ENCODE assay signal across 4 worm cellular contexts in the genomic region with DNA sequence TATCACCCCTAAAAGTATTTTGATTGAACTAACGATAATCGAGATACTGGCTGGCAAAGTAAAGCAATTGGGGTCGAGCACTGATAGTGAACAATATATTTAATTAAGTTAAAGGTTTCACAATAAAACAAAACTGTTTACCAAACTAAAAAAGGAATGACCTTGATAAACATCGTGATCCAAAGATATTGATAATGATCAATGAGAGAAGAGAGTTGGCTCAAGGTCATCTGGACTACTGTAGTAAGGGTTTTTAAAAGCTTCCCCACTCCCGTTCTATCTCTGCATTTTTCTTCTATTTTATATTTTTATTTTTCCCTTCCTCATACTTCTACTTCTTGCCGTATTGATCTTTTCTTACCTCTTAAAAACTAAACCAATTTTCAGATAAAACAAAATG.
A peak's percentile ranks its signal among the peaks of the same experiment; 100 is the strongest.
TF ChIP-seq lines count a peak whose summit lies in the region.

A gene (plus strand): TSS at position 388 of the 400 bp plus-strand sequence.

TF ChIP-seq in whole organism, L1 larva, 84 proteins besides CTCF, POLR2A, EP300 and RAD21 (continues in another document):
- TF ChIP-seq elt-2 (tag; optimal IDR thresholded peaks at IDR 0.05; lab: Kevin White, UChicago) (no peak), fkh-4 (tag; optimal IDR thresholded peaks at IDR 0.05; lab: Kevin White, UChicago; ENCODE audit: borderline replicate concordance) (no peak), efl-3 (GFP tag; optimal IDR thresholded peaks at IDR 0.05; lab: Kevin White, UChicago) (no peak), irx-1 (tag; optimal IDR thresholded peaks at IDR 0.05; lab: Kevin White, UChicago) (no peak), ceh-90 (tag; optimal IDR thresholded peaks at IDR 0.05; lab: Kevin White, UChicago) (no peak), nhr-47 (tag; optimal IDR thresholded peaks at IDR 0.05; lab: Kevin White, UChicago) (peak; percentile 26), fkh-10 (GFP tag; optimal IDR thresholded peaks at IDR 0.05; lab: Kevin White, UChicago) (no peak), lsy-2 (tag; optimal IDR thresholded peaks at IDR 0.05; lab: Kevin White, UChicago) (peak in 1 of 2 experiments; percentile 58), ztf-11 (tag; optimal IDR thresholded peaks at IDR 0.05; lab: Kevin White, UChicago) (no peak), dsc-1 (tag; optimal IDR thresholded peaks at IDR 0.05; lab: Kevin White, UChicago) (no peak), tbx-2 (tag; optimal IDR thresholded peaks at IDR 0.05; lab: Kevin White, UChicago) (no peak), nhr-71 (tag; optimal IDR thresholded peaks at IDR 0.05; lab: Kevin White, UChicago) (peak; percentile 22), nhr-90 (tag; optimal IDR thresholded peaks at IDR 0.05; lab: Kevin White, UChicago; ENCODE audit: poor library complexity) (peak; percentile 56), dpl-1 (GFP tag; optimal IDR thresholded peaks at IDR 0.05; lab: Kevin White, UChicago) (no peak), efl-1 (optimal IDR thresholded peaks at IDR 0.05; lab: Kevin White, UChicago) (no peak), efl-1 (GFP tag; optimal IDR thresholded peaks at IDR 0.05 in 1 of 2; lab: Kevin White, UChicago) (no peak), sox-4 (tag; optimal IDR thresholded peaks at IDR 0.05; lab: Kevin White, UChicago) (no peak), fkh-8 (tag; optimal IDR thresholded peaks at IDR 0.05; lab: Kevin White, UChicago) (no peak), C34B4.2 (tag; optimal IDR thresholded peaks at IDR 0.05; lab: Kevin White, UChicago) (no peak), hlh-17 (GFP tag; optimal IDR thresholded peaks at IDR 0.05; lab: Kevin White, UChicago; ENCODE audit: borderline replicate concordance) (no peak), nhr-11 (tag; optimal IDR thresholded peaks at IDR 0.05; lab: Kevin White, UChicago) (no peak), ztf-4 (tag; optimal IDR thresholded peaks at IDR 0.05; lab: Kevin White, UChicago) (no peak)

TF ChIP-seq in whole organism, L2 larva, 48 proteins besides CTCF, POLR2A, EP300 and RAD21 (continues in another document):
- TF ChIP-seq nhr-237 (tag; optimal IDR thresholded peaks at IDR 0.05; lab: Kevin White, UChicago), result no peak
- no peak for TF ChIP-seq ztf-11 (tag; optimal IDR thresholded peaks at IDR 0.05; lab: Kevin White, UChicago)
- no peak for TF ChIP-seq lin-11 (tag; optimal IDR thresholded peaks at IDR 0.05; lab: Kevin White, UChicago)
- TF ChIP-seq nhr-77 (tag; optimal IDR thresholded peaks at IDR 0.05; lab: Kevin White, UChicago), result no peak
- no peak for TF ChIP-seq aly-2 (tag; optimal IDR thresholded peaks at IDR 0.05; lab: Kevin White, UChicago)
- peak; percentile 33 for TF ChIP-seq blmp-1 (tag; optimal IDR thresholded peaks at IDR 0.05; lab: Kevin White, UChicago; ENCODE audit: insufficient read depth)
- TF ChIP-seq mab-5 (tag; optimal IDR thresholded peaks at IDR 0.05; lab: Kevin White, UChicago), result no peak
- no peak for TF ChIP-seq gmeb-1 (tag; optimal IDR thresholded peaks at IDR 0.05; lab: Kevin White, UChicago)
- TF ChIP-seq ztf-1 (GFP tag; conservative IDR thresholded peaks at IDR 0.05; lab: Robert Waterston, UW), result no peak
- TF ChIP-seq skn-1 (tag; optimal IDR thresholded peaks at IDR 0.05; lab: Kevin White, UChicago), result no peak
- no peak for TF ChIP-seq Y55F3AM.14 (GFP tag; optimal IDR thresholded peaks at IDR 0.05; lab: Kevin White, UChicago)
- TF ChIP-seq nhr-129 (tag; optimal IDR thresholded peaks at IDR 0.05; lab: Kevin White, UChicago), result no peak
- TF ChIP-seq sma-9 (GFP tag; optimal IDR thresholded peaks at IDR 0.05; lab: Kevin White, UChicago), result peak; percentile 57
- no peak for TF ChIP-seq sma-9 (tag; optimal IDR thresholded peaks at IDR 0.05; lab: Kevin White, UChicago)
- TF ChIP-seq egl-27 (tag; optimal IDR thresholded peaks at IDR 0.05; lab: Kevin White, UChicago), result no peak
- no peak for TF ChIP-seq sem-4 (tag; optimal IDR thresholded peaks at IDR 0.05; lab: Kevin White, UChicago)
- no peak for TF ChIP-seq mdl-1 (tag; optimal IDR thresholded peaks at IDR 0.05; lab: Kevin White, UChicago)
- TF ChIP-seq C34F6.9 (tag; optimal IDR thresholded peaks at IDR 0.05; lab: Kevin White, UChicago), result no peak
- TF ChIP-seq lin-13 (GFP tag; optimal IDR thresholded peaks at IDR 0.05; lab: Kevin White, UChicago), result no peak
- no peak for TF ChIP-seq ztf-4 (tag; optimal IDR thresholded peaks at IDR 0.05; lab: Kevin White, UChicago)
- no peak for TF ChIP-seq nhr-6 (tag; optimal IDR thresholded peaks at IDR 0.05; lab: Kevin White, UChicago)
- no peak for TF ChIP-seq peb-1 (tag; optimal IDR thresholded peaks at IDR 0.05; lab: Kevin White, UChicago)
- TF ChIP-seq lin-39 (tag; optimal IDR thresholded peaks at IDR 0.05; lab: Kevin White, UChicago), result no peak
- no peak for TF ChIP-seq mbf-1 (tag; optimal IDR thresholded peaks at IDR 0.05; lab: Kevin White, UChicago)

TF ChIP-seq in whole organism, L3 larva, 47 proteins besides CTCF, POLR2A, EP300 and RAD21:
- TF ChIP-seq fos-1 (tag; optimal IDR thresholded peaks at IDR 0.05; lab: Kevin White, UChicago), result no peak
- no peak for TF ChIP-seq ztf-11 (tag; optimal IDR thresholded peaks at IDR 0.05; lab: Kevin White, UChicago)
- peak in 1 of 3 experiments; percentile 2 for TF ChIP-seq elt-3 (tag; optimal IDR thresholded peaks at IDR 0.05; lab: Kevin White, UChicago)
- TF ChIP-seq ceh-16 (tag; optimal IDR thresholded peaks at IDR 0.05; lab: Kevin White, UChicago), result no peak
- TF ChIP-seq sea-2 (GFP tag; optimal IDR thresholded peaks at IDR 0.05; lab: Kevin White, UChicago), result no peak
- no peak for TF ChIP-seq mdl-1 (tag; optimal IDR thresholded peaks at IDR 0.05; lab: Kevin White, UChicago)
- no peak for TF ChIP-seq R02D3.7 (tag; optimal IDR thresholded peaks at IDR 0.05; lab: Kevin White, UChicago)
- TF ChIP-seq snpc-4 (tag; optimal IDR thresholded peaks at IDR 0.05; lab: Kevin White, UChicago), result no peak
- TF ChIP-seq nhr-25 (tag; optimal IDR thresholded peaks at IDR 0.05; lab: Kevin White, UChicago), result peak; percentile 46

TF ChIP-seq in whole organism, L4 larva, 104 proteins besides CTCF, POLR2A, EP300 and RAD21:
- TF ChIP-seq lsy-2 (tag; optimal IDR thresholded peaks at IDR 0.05; lab: Kevin White, UChicago) (peak in 1 of 2 experiments; percentile 30), D1046.2 (GFP tag; IDR thresholded peaks at IDR 0.05; lab: Robert Waterston, UW) (no peak), zag-1 (tag; optimal IDR thresholded peaks at IDR 0.05; lab: Kevin White, UChicago) (no peak), dmd-9 (GFP tag; IDR thresholded peaks at IDR 0.05; lab: Robert Waterston, UW) (no peak), nhr-28 (tag; optimal IDR thresholded peaks at IDR 0.05; lab: Kevin White, UChicago) (peak; percentile 8)
